Fruit fly (Drosophila melanogaster) whole organism, adult: ENCODE results near the gene CG13000.

ENCODE experiments used
- CG11617 ChIP-seq: fragments of 200-800 bp; sonication (Bioruptor generic); optimal IDR thresholded peaks from 2 replicates; lab custom pipeline; 2017; ENCODE audit warnings: mild to moderate bottlenecking, missing biosample characterization, missing genetic modification reagents, missing genetic modification characterization
- CG14711 ChIP-seq: fragments of 200-800 bp; sonication (Bioruptor generic); optimal IDR thresholded peaks from 2 replicates; lab custom pipeline; 2018; ENCODE audit warnings: missing biosample characterization, mild to moderate bottlenecking, missing genetic modification characterization, moderate library complexity
- CG33017 ChIP-seq: fragments of 200-800 bp; sonication (Bioruptor generic); optimal IDR thresholded peaks from 2 replicates; lab custom pipeline; 2018; ENCODE audit warnings: missing biosample characterization, mild to moderate bottlenecking, missing genetic modification characterization, moderate library complexity
- CG5204 ChIP-seq: fragments of 200-800 bp; sonication (Bioruptor generic); optimal IDR thresholded peaks from 2 replicates; lab custom pipeline; 2016; ENCODE audit warnings: missing biosample characterization, missing genetic modification characterization
- CG7101 ChIP-seq: fragments of 200-800 bp; sonication (Bioruptor generic); optimal IDR thresholded peaks from 2 replicates; lab custom pipeline; 2018; ENCODE audit warnings: missing biosample characterization, mild to moderate bottlenecking, missing genetic modification characterization, moderate library complexity
- Crg-1 ChIP-seq: fragments of 200-800 bp; sonication (Bioruptor generic); optimal IDR thresholded peaks from 2 replicates; lab custom pipeline; 2016; ENCODE audit warnings: missing biosample characterization, missing genetic modification characterization
- kay ChIP-seq: fragments of 200-800 bp; sonication (Bioruptor generic); peaks from one replicate; lab custom pipeline; 2016; ENCODE audit warnings: missing biosample characterization, missing genetic modification characterization, borderline replicate concordance
- pad ChIP-seq: fragments of 200-800 bp; sonication (Bioruptor generic); optimal IDR thresholded peaks from 3 replicates; lab custom pipeline; 2017; ENCODE audit warnings: missing biosample characterization, missing genetic modification characterization, mild to moderate bottlenecking, moderate library complexity, missing genetic modification reagents

DNA sequence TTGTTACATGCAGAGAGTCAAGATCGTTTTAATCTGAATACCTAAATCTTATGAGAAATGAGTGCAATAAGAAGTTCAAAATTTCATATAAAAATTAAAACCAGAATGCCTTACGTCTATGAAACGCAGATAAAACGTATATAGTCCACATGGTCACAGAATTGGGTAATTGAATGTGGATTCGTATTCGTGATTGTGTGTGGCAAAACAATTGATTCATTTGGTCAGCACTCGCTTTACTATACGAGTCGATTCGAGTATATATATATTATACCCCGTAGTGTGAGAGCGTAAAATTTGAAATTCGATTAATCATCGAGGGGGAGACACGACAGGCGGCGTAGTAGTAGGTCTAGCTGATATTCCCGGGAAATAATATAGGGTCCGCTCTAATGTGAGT, 1.7 kb downstream of the CG13000 start:
- peak; percentile 88 for TF ChIP-seq kay
- TF ChIP-seq CG7101: no peak
- TF ChIP-seq Crg-1 (GFP tag; lab: Kevin White, UChicago): no peak
- no peak for TF ChIP-seq pad (GFP tag; lab: Kevin White, UChicago)
- TF ChIP-seq CG14711 (tag; lab: Kevin White, UChicago): no peak
- no peak for TF ChIP-seq CG33017 (tag; lab: Kevin White, UChicago)
- TF ChIP-seq CG11617: no peak
- no peak for TF ChIP-seq CG5204 (GFP tag; lab: Kevin White, UChicago)
